Fruit fly (Drosophila melanogaster) whole organism, embryonic: ENCODE results near the gene CG32568.
A peak's percentile ranks its signal among the peaks of the same experiment; 100 is the strongest.

Experiments used
- Aef1 ChIP-seq: fragments of 200-800 bp; sonication (Bioruptor generic); IDR thresholded peaks from 3 replicates; pipeline ENCODE4 v1.3.6; 2022; ENCODE audit warnings: missing biosample characterization, missing genetic modification characterization
- Antp ChIP-seq: fragments of 200-800 bp; sonication (Bioruptor generic); optimal IDR thresholded peaks from 3 replicates; lab custom pipeline; 2016; ENCODE audit warnings: missing biosample characterization, missing genetic modification characterization
- CG1024 ChIP-seq: fragments of 200-800 bp; sonication (Bioruptor generic); IDR thresholded peaks from 2 replicates; pipeline ENCODE4 v1.3.6; 2022; ENCODE audit warnings: missing biosample characterization, missing genetic modification characterization
- CG12071 ChIP-seq: fragments of 200-800 bp; sonication (Bioruptor generic); optimal IDR thresholded peaks from 3 replicates; lab custom pipeline; 2018; ENCODE audit warnings: missing biosample characterization, mild to moderate bottlenecking, missing genetic modification characterization
- CG12155 ChIP-seq: fragments of 200-800 bp; sonication (Bioruptor generic); optimal IDR thresholded peaks from 3 replicates; lab custom pipeline; 2016; ENCODE audit warnings: missing biosample characterization, missing genetic modification characterization
- CG12659 ChIP-seq: fragments of 200-800 bp; sonication (Bioruptor generic); optimal IDR thresholded peaks from 3 replicates; lab custom pipeline; 2017; ENCODE audit warnings: mild to moderate bottlenecking, missing biosample characterization, missing genetic modification reagents, missing genetic modification characterization
- CG12769 ChIP-seq: fragments of 200-800 bp; sonication (Bioruptor generic); optimal IDR thresholded peaks from 2 replicates; lab custom pipeline; 2019; ENCODE audit warnings: missing biosample characterization, mild to moderate bottlenecking, missing genetic modification characterization, moderate library complexity
- CG14860 ChIP-seq: fragments of 200-800 bp; sonication (Bioruptor generic); IDR thresholded peaks from 3 replicates; pipeline ENCODE4 v1.3.6; 2022; ENCODE audit warnings: missing biosample characterization, missing genetic modification characterization; ENCODE audit not compliant: partially characterized antibody
- CG1602 ChIP-seq: fragments of 200-800 bp; sonication (Bioruptor generic); optimal IDR thresholded peaks from 3 replicates; lab custom pipeline; 2016; ENCODE audit warnings: missing biosample characterization, missing genetic modification characterization
- CG1647 ChIP-seq: fragments of 200-800 bp; sonication (Bioruptor generic); optimal IDR thresholded peaks from 3 replicates; lab custom pipeline; 2016; ENCODE audit warnings: missing biosample characterization, missing genetic modification characterization
- CG16863 ChIP-seq: fragments of 200-800 bp; sonication (Bioruptor generic); optimal IDR thresholded peaks from 3 replicates; lab custom pipeline; 2016; ENCODE audit warnings: missing biosample characterization, missing genetic modification characterization
- CG17568 ChIP-seq: fragments of 200-800 bp; sonication (Bioruptor generic); optimal IDR thresholded peaks from 2 replicates; lab custom pipeline; 2018; ENCODE audit warnings: missing biosample characterization, mild to moderate bottlenecking, missing genetic modification characterization, moderate library complexity
- CG18011 ChIP-seq: fragments of 200-800 bp; sonication (Bioruptor generic); optimal IDR thresholded peaks from 2 replicates; lab custom pipeline; 2017; ENCODE audit warnings: missing biosample characterization, missing genetic modification characterization, mild to moderate bottlenecking, moderate library complexity, missing genotype
- CG18599 ChIP-seq: fragments of 200-800 bp; sonication (Bioruptor generic); optimal IDR thresholded peaks from 3 replicates; lab custom pipeline; 2017; ENCODE audit warnings: missing biosample characterization, missing genetic modification characterization, mild to moderate bottlenecking, moderate library complexity, missing genetic modification reagents
- CG3065 ChIP-seq: fragments of 200-800 bp; sonication (Bioruptor generic); optimal IDR thresholded peaks from 2 replicates; lab custom pipeline; 2016; ENCODE audit warnings: missing biosample characterization, missing genetic modification characterization
- CG4424 ChIP-seq: fragments of 200-800 bp; sonication (Bioruptor generic); optimal IDR thresholded peaks from 3 replicates; lab custom pipeline; 2016; ENCODE audit warnings: missing biosample characterization, missing genetic modification characterization
- CG4820 ChIP-seq: fragments of 200-800 bp; sonication (Bioruptor generic); optimal IDR thresholded peaks from 3 replicates; lab custom pipeline; 2016; ENCODE audit warnings: missing biosample characterization, missing genetic modification characterization
- CG8765 ChIP-seq: fragments of 200-800 bp; sonication (Bioruptor generic); IDR thresholded peaks from 2 replicates; pipeline ENCODE4 v1.3.6; 2022; ENCODE audit warnings: missing biosample characterization, missing genetic modification characterization
- CG8924 ChIP-seq: fragments of 200-800 bp; optimal IDR thresholded peaks from 3 replicates; lab custom pipeline; 2019; ENCODE audit warnings: missing biosample characterization, mild to moderate bottlenecking, missing genetic modification characterization, moderate library complexity
- CG9797 ChIP-seq: fragments of 200-800 bp; sonication (Bioruptor generic); optimal IDR thresholded peaks from 3 replicates; lab custom pipeline; 2018; ENCODE audit warnings: missing biosample characterization, mild to moderate bottlenecking, missing genetic modification characterization
- CkIIα-i1 ChIP-seq: fragments of 200-800 bp; sonication (Bioruptor generic); IDR thresholded peaks from 2 replicates; pipeline ENCODE4 v1.3.6; 2022; ENCODE audit warnings: missing biosample characterization, missing genetic modification characterization
- D19B ChIP-seq: fragments of 200-800 bp; sonication (Bioruptor generic); optimal IDR thresholded peaks from 2 replicates; lab custom pipeline; 2017; ENCODE audit warnings: missing biosample characterization, mild to moderate bottlenecking, missing genetic modification characterization
- Ets97D ChIP-seq: fragments of 200-800 bp; sonication (Bioruptor generic); optimal IDR thresholded peaks from 3 replicates; lab custom pipeline; 2016; ENCODE audit warnings: missing biosample characterization, missing genetic modification characterization
- Fer1 ChIP-seq: fragments of 200-800 bp; sonication (Bioruptor generic); optimal IDR thresholded peaks from 2 replicates; lab custom pipeline; 2017; ENCODE audit warnings: missing biosample characterization, mild to moderate bottlenecking, missing genetic modification characterization
- GATAe ChIP-seq: fragments of 200-800 bp; sonication (Bioruptor generic); conservative IDR thresholded peaks from 2 replicates; pipeline ENCODE4 v1.3.6; 2022; ENCODE audit warnings: missing biosample characterization, missing genetic modification characterization
- Hr78 ChIP-seq, 2 experiments: fragments of 200-800 bp in 1 of 2; fragments of >200 bp in 1 of 2; sonication (Bioruptor generic) in 1 of 2; optimal IDR thresholded peaks; 2 replicates each; lab custom pipeline; 2017 to 2019; ENCODE audit warnings: missing biosample characterization in 2 of 2, missing genetic modification characterization in 2 of 2, mild to moderate bottlenecking in 1 of 2, moderate library complexity in 1 of 2
- Kr ChIP-seq: fragments of 200-800 bp; sonication (Bioruptor generic); optimal IDR thresholded peaks from 2 replicates; lab custom pipeline; 2017; ENCODE audit warnings: missing biosample characterization, mild to moderate bottlenecking, missing genetic modification characterization
- NC2β ChIP-seq: fragments of 200-800 bp; sonication (Bioruptor generic); optimal IDR thresholded peaks from 2 replicates; lab custom pipeline; 2016; ENCODE audit warnings: missing biosample characterization, missing genetic modification characterization
- ase ChIP-seq: fragments of 200-800 bp; sonication (Bioruptor generic); IDR thresholded peaks from 3 replicates; pipeline ENCODE4 v1.3.6; 2022; ENCODE audit warnings: missing biosample characterization, missing genetic modification characterization
- bbx ChIP-seq: fragments of 200-800 bp; sonication (Bioruptor generic); IDR thresholded peaks from 2 replicates; pipeline ENCODE4 v1.3.6; 2022; ENCODE audit warnings: missing biosample characterization, missing genetic modification characterization; ENCODE audit not compliant: partially characterized antibody
- cad ChIP-seq: fragments of >200 bp; optimal IDR thresholded peaks from 2 replicates; lab custom pipeline; 2017; ENCODE audit warnings: missing biosample characterization, missing genetic modification characterization
- chif ChIP-seq, 2 experiments: fragments of 200-800 bp; sonication (Bioruptor generic); optimal IDR thresholded peaks; 3 replicates each; lab custom pipeline; 2016; ENCODE audit warnings: missing biosample characterization in 2 of 2, missing genetic modification characterization in 2 of 2
- eve ChIP-seq, 2 experiments: fragments of >200 bp; optimal IDR thresholded peaks; 2 replicates each; lab custom pipeline; 2017; ENCODE audit warnings: missing biosample characterization in 2 of 2, missing genetic modification characterization in 2 of 2
- fd64A ChIP-seq: fragments of 200-800 bp; sonication (Bioruptor generic); optimal IDR thresholded peaks from 3 replicates; lab custom pipeline; 2018; ENCODE audit warnings: missing biosample characterization, mild to moderate bottlenecking, missing genetic modification characterization
- gcm ChIP-seq: fragments of 200-800 bp; sonication (Bioruptor generic); optimal IDR thresholded peaks from 2 replicates; lab custom pipeline; 2019; ENCODE audit warnings: missing biosample characterization, mild to moderate bottlenecking, missing genetic modification characterization, moderate library complexity
- grn ChIP-seq: fragments of 200-800 bp; sonication (Bioruptor generic); optimal IDR thresholded peaks from 3 replicates; lab custom pipeline; 2017; ENCODE audit warnings: missing biosample characterization, missing genetic modification characterization
- hth ChIP-seq: fragments of >200 bp; optimal IDR thresholded peaks from 2 replicates; lab custom pipeline; 2017; ENCODE audit warnings: inconsistent platforms
- jing ChIP-seq: fragments of 200-800 bp; sonication (Bioruptor generic); optimal IDR thresholded peaks from 2 replicates; lab custom pipeline; 2018; ENCODE audit warnings: missing biosample characterization, mild to moderate bottlenecking, missing genetic modification characterization
- nerfin-2 ChIP-seq: fragments of 200-800 bp; sonication (Bioruptor generic); IDR thresholded peaks from 2 replicates; pipeline ENCODE4 v1.3.6; 2022; ENCODE audit warnings: missing biosample characterization, missing genetic modification characterization; ENCODE audit not compliant: partially characterized antibody
- onecut ChIP-seq: fragments of 200-800 bp; sonication (Bioruptor generic); IDR thresholded peaks from 2 replicates; pipeline ENCODE4 v1.3.6; 2022; ENCODE audit warnings: missing biosample characterization, missing genetic modification characterization
- pb ChIP-seq: fragments of 200-800 bp; sonication (Bioruptor generic); optimal IDR thresholded peaks from 3 replicates; lab custom pipeline; 2016; ENCODE audit warnings: missing biosample characterization, missing genetic modification characterization
- pnt ChIP-seq: fragments of 200-800 bp; sonication (Bioruptor generic); optimal IDR thresholded peaks from 3 replicates; lab custom pipeline; 2016; ENCODE audit warnings: missing biosample characterization, missing genetic modification characterization
- scrt ChIP-seq: fragments of 200-800 bp; sonication (Bioruptor generic); optimal IDR thresholded peaks from 2 replicates; lab custom pipeline; 2018; ENCODE audit warnings: missing biosample characterization, mild to moderate bottlenecking, missing genetic modification characterization, moderate library complexity
- slbo ChIP-seq: fragments of 200-800 bp; sonication (Bioruptor generic); IDR thresholded peaks from 2 replicates; pipeline ENCODE4 v1.3.6; 2022; ENCODE audit warnings: missing biosample characterization, missing genetic modification characterization
- slou ChIP-seq: fragments of 200-800 bp; sonication (Bioruptor generic); optimal IDR thresholded peaks from 3 replicates; lab custom pipeline; 2016; ENCODE audit warnings: missing biosample characterization, missing genetic modification characterization
- so ChIP-seq: fragments of 200-800 bp; sonication (Bioruptor generic); IDR thresholded peaks from 3 replicates; pipeline ENCODE4 v1.3.6; 2022; ENCODE audit warnings: missing biosample characterization, missing genetic modification characterization
- stwl ChIP-seq: fragments of 200-800 bp; sonication (Bioruptor generic); optimal IDR thresholded peaks from 3 replicates; lab custom pipeline; 2018; ENCODE audit warnings: missing biosample characterization, mild to moderate bottlenecking, missing genetic modification characterization, moderate library complexity
- tna ChIP-seq: fragments of 200-800 bp; sonication (Bioruptor generic); IDR thresholded peaks from 2 replicates; pipeline ENCODE4 v1.3.6; 2022; ENCODE audit warnings: missing biosample characterization, missing genetic modification characterization; ENCODE audit not compliant: partially characterized antibody
- ttk ChIP-seq: fragments of 200-800 bp; sonication (Bioruptor generic); IDR thresholded peaks from 2 replicates; pipeline ENCODE4 v2.1.2; 2022; ENCODE audit warnings: missing biosample characterization, missing genetic modification characterization

Gene CG32568

dm6 chrX:16772882-16773827 lies 32.4 kb downstream of the CG32568 start (continued):
- no peak for TF ChIP-seq slbo (GFP tag; lab: Robert Waterston, UW)
- TF ChIP-seq Aef1 = peak; percentile 35; the same call in 2 of the 3 replicates
- TF ChIP-seq bbx (GFP tag; lab: Robert Waterston, UW) = no peak
- peak; percentile 46 for TF ChIP-seq CG1602 (GFP tag; lab: Kevin White, UChicago)
- TF ChIP-seq CG1024 = peak; percentile 59
- peak; percentile 49 for TF ChIP-seq pb (GFP tag; lab: Kevin White, UChicago)
- no peak for TF ChIP-seq tna (GFP tag; lab: Robert Waterston, UW)
- TF ChIP-seq CG16863 (GFP tag; lab: Kevin White, UChicago) = peak; percentile 43
- TF ChIP-seq chif (GFP tag; optimal IDR thresholded peaks at IDR 0.05; lab: Kevin White, UChicago) = peak; percentile 30 to 55
- TF ChIP-seq gcm (GFP tag; lab: Kevin White, UChicago) = peak; percentile 75
- peak in 1 of 2 experiments; percentile 29 for TF ChIP-seq Hr78 (GFP tag; optimal IDR thresholded peaks at IDR 0.05; lab: Kevin White, UChicago)
- peak; percentile 61 for TF ChIP-seq onecut (GFP tag; lab: Robert Waterston, UW)
- no peak for TF ChIP-seq CkIIα-i1 (GFP tag; lab: Robert Waterston, UW)
- TF ChIP-seq grn = no peak
- TF ChIP-seq ttk (GFP tag; lab: Robert Waterston, UW) = peak; percentile 72
- no peak for TF ChIP-seq cad (GFP tag; lab: Kevin White, UChicago)
- peak; percentile 1 for TF ChIP-seq stwl (tag; lab: Kevin White, UChicago)
- no peak for TF ChIP-seq fd64A
- peak; percentile 7 for TF ChIP-seq CG12071 (GFP tag; lab: Kevin White, UChicago)
- no peak for TF ChIP-seq CG17568 (GFP tag; lab: Kevin White, UChicago)
- TF ChIP-seq CG12155 (GFP tag; lab: Kevin White, UChicago) = peak; percentile 36
- peak; percentile 46; the same call in 1 of the 3 replicates for TF ChIP-seq ase (GFP tag; lab: Robert Waterston, UW)
- peak; percentile 67 for TF ChIP-seq Antp (GFP tag; lab: Kevin White, UChicago)
- no peak for TF ChIP-seq hth (lab: Kevin White, UChicago)
- peak; percentile 70 for TF ChIP-seq CG4820 (GFP tag; lab: Kevin White, UChicago)
- TF ChIP-seq CG12769 (tag; lab: Kevin White, UChicago) = no peak
- no peak for TF ChIP-seq slou
- TF ChIP-seq Kr (GFP tag; lab: Kevin White, UChicago) = no peak
- peak; percentile 15 for TF ChIP-seq CG1647 (GFP tag; lab: Kevin White, UChicago)
- peak; percentile 13 for TF ChIP-seq CG18599 (GFP tag; lab: Kevin White, UChicago)
- TF ChIP-seq D19B (GFP tag; lab: Kevin White, UChicago) = no peak
- TF ChIP-seq CG9797 (GFP tag; lab: Kevin White, UChicago) = no peak
- TF ChIP-seq scrt = no peak
- TF ChIP-seq CG4424 (GFP tag; lab: Kevin White, UChicago) = peak; percentile 72
- no peak for TF ChIP-seq CG3065 (GFP tag; lab: Kevin White, UChicago)
- no peak for TF ChIP-seq GATAe
- peak; percentile 61; the same call in 1 of the 3 replicates for TF ChIP-seq so (GFP tag; lab: Robert Waterston, UW)
- TF ChIP-seq Ets97D (GFP tag; lab: Kevin White, UChicago) = peak; percentile 10
- peak; percentile 10 for TF ChIP-seq jing (GFP tag; lab: Kevin White, UChicago)
- TF ChIP-seq nerfin-2 (GFP tag; lab: Robert Waterston, UW) = no peak
- TF ChIP-seq pnt (GFP tag; lab: Kevin White, UChicago) = peak; percentile 74
- TF ChIP-seq eve (GFP tag; optimal IDR thresholded peaks at IDR 0.05; lab: Kevin White, UChicago) = peak; percentile 1 to 62
- TF ChIP-seq CG8765 (GFP tag; lab: Robert Waterston, UW) = peak; percentile 82
- TF ChIP-seq Fer1 (GFP tag; lab: Kevin White, UChicago) = no peak
- no peak for TF ChIP-seq CG18011 (GFP tag; lab: Kevin White, UChicago)
- TF ChIP-seq NC2β (GFP tag; lab: Kevin White, UChicago) = peak; percentile 12
- TF ChIP-seq CG8924 (tag; lab: Kevin White, UChicago) = peak; percentile 41
- no peak for TF ChIP-seq CG14860 (GFP tag; lab: Robert Waterston, UW)
- no peak for TF ChIP-seq CG12659 (GFP tag; lab: Kevin White, UChicago)
